Worm (Caenorhabditis elegans): ENCODE results near the gene F58H1.3.

DNA sequence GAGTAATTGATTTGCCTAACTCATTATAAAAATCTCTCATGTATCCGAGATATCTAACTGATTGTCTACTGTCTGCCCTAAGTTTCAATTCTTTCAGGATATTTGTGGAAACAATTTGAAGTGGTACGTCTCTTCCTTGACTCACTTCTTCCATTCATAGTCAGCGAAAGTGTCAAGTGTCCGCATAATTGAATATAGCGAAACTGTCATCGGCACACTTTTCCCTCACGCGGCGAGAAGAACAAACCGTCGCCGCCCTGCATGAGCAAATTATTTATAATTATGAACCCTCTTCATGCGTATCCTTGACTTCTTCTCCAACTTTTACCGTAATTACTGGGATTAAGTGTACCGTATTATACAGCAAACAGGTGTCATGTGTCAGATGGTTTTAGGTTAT is 14.8 kb downstream of the F58H1.3 start:
- no peak for TF ChIP-seq rnt-1 (tag; optimal IDR thresholded peaks at IDR 0.05)
- no peak for TF ChIP-seq K02D7.2 (tag; optimal IDR thresholded peaks at IDR 0.05)
- TF ChIP-seq fkh-10 (GFP tag; optimal IDR thresholded peaks at IDR 0.05) = no peak

Data from whole organism, late embryonic.